Fruit fly (Drosophila melanogaster) whole organism, embryonic: ENCODE measurements around the gene galene.

Experiments
- CG10431 ChIP-seq: fragments of 200-800 bp; sonication (Bioruptor generic); optimal IDR thresholded peaks from 3 replicates; lab custom pipeline; 2018; ENCODE audit warnings: missing biosample characterization, mild to moderate bottlenecking, missing genetic modification characterization
- CG12104 ChIP-seq: fragments of 200-800 bp; sonication (Bioruptor generic); optimal IDR thresholded peaks from 3 replicates; lab custom pipeline; 2016; ENCODE audit warnings: missing biosample characterization, missing genetic modification characterization
- CG13424 ChIP-seq: fragments of 200-800 bp; sonication (Bioruptor generic); optimal IDR thresholded peaks from 2 replicates; lab custom pipeline; 2019; ENCODE audit warnings: missing biosample characterization, mild to moderate bottlenecking, missing genetic modification characterization, moderate library complexity
- tll ChIP-seq, 2 experiments: fragments of 200-800 bp in 1 of 2; fragments of >200 bp in 1 of 2; sonication (Bioruptor generic) in 1 of 2; optimal IDR thresholded peaks; 2 replicates each; lab custom pipeline; 2017 to 2019; ENCODE audit warnings: missing biosample characterization in 2 of 2, missing genetic modification characterization in 2 of 2, mild to moderate bottlenecking in 1 of 2, moderate library complexity in 1 of 2

DNA sequence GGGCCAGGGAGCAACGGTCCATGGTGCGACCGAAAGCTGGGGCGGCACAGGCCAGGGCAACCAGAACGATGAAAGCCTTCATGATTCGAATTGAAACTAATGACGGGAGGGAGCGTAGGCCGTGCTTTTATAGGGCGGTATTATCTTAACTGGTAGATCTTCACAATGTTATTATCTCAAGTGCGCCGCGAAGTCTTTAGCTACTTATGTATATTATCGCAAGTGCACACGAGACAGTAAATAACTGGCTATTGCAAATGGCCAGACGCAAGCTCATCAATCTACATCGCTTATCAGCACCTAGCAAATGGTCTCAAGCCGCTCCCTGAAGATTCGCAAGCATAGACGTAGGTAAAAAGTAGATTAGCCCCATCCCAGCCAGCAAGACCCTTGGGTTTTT is 24.4 kb upstream of the galene start, which contains the start of gene LysD:
- TF ChIP-seq CG12104 (no peak), CG13424 (tag; lab: Kevin White, UChicago) (no peak), CG10431 (GFP tag; lab: Kevin White, UChicago) (no peak), tll (GFP tag; optimal IDR thresholded peaks at IDR 0.05; lab: Kevin White, UChicago) (no peak)
